Fruit fly (Drosophila melanogaster) whole organism, embryonic: Measurements from ENCODE around the gene CG34454.

Experiments used
- Atf3 ChIP-seq: fragments of 200-800 bp; sonication (Bioruptor generic); optimal IDR thresholded peaks from 3 replicates; lab custom pipeline; 2016; ENCODE audit warnings: missing biosample characterization, missing genetic modification characterization
- CG10321 ChIP-seq: fragments of 200-800 bp; sonication (Bioruptor generic); IDR thresholded peaks from 2 replicates; pipeline ENCODE4 v1.3.6; 2022; ENCODE audit warnings: missing biosample characterization, missing genetic modification characterization
- CG12155 ChIP-seq: fragments of 200-800 bp; sonication (Bioruptor generic); optimal IDR thresholded peaks from 3 replicates; lab custom pipeline; 2016; ENCODE audit warnings: missing biosample characterization, missing genetic modification characterization
- CG12236 ChIP-seq: fragments of 200-800 bp; sonication (Bioruptor generic); optimal IDR thresholded peaks from 2 replicates; lab custom pipeline; 2016; ENCODE audit warnings: missing biosample characterization, missing genetic modification characterization
- CG1233 ChIP-seq: fragments of 200-800 bp; sonication (Bioruptor generic); optimal IDR thresholded peaks from 4 replicates; lab custom pipeline; 2018; ENCODE audit warnings: missing biosample characterization, mild to moderate bottlenecking, missing genetic modification characterization
- CG1529 ChIP-seq: fragments of 200-800 bp; sonication (Bioruptor generic); optimal IDR thresholded peaks from 3 replicates; lab custom pipeline; 2018; ENCODE audit warnings: missing biosample characterization, missing genetic modification characterization
- CG1647 ChIP-seq: fragments of 200-800 bp; sonication (Bioruptor generic); optimal IDR thresholded peaks from 3 replicates; lab custom pipeline; 2016; ENCODE audit warnings: missing biosample characterization, missing genetic modification characterization
- CG16779 ChIP-seq: fragments of 200-800 bp; sonication (Bioruptor generic); IDR thresholded peaks from 2 replicates; pipeline ENCODE4 v1.3.6; 2022; ENCODE audit warnings: missing biosample characterization, missing genetic modification characterization
- CG17568 ChIP-seq: fragments of 200-800 bp; sonication (Bioruptor generic); optimal IDR thresholded peaks from 2 replicates; lab custom pipeline; 2018; ENCODE audit warnings: missing biosample characterization, mild to moderate bottlenecking, missing genetic modification characterization, moderate library complexity
- CG18619 ChIP-seq: fragments of 200-800 bp; sonication (Bioruptor generic); optimal IDR thresholded peaks from 3 replicates; lab custom pipeline; 2017; ENCODE audit warnings: missing biosample characterization, mild to moderate bottlenecking, missing genetic modification characterization
- CG2120 ChIP-seq: fragments of 200-800 bp; sonication (Bioruptor generic); optimal IDR thresholded peaks from 3 replicates; lab custom pipeline; 2016; ENCODE audit warnings: missing biosample characterization, missing genetic modification characterization
- CG4617 ChIP-seq: fragments of 200-800 bp; sonication (Bioruptor generic); optimal IDR thresholded peaks from 3 replicates; lab custom pipeline; 2016; ENCODE audit warnings: missing biosample characterization, missing genetic modification characterization, borderline replicate concordance
- CG6254 ChIP-seq: fragments of 200-800 bp; sonication (Bioruptor generic); optimal IDR thresholded peaks from 3 replicates; lab custom pipeline; 2017; ENCODE audit warnings: mild to moderate bottlenecking, missing biosample characterization, missing genetic modification reagents, missing genetic modification characterization
- CG8765 ChIP-seq: fragments of 200-800 bp; sonication (Bioruptor generic); IDR thresholded peaks from 2 replicates; pipeline ENCODE4 v1.3.6; 2022; ENCODE audit warnings: missing biosample characterization, missing genetic modification characterization
- CG9215 ChIP-seq: fragments of 200-800 bp; sonication (Bioruptor generic); IDR thresholded peaks from 2 replicates; pipeline ENCODE4 v1.3.6; 2022; ENCODE audit warnings: missing biosample characterization, missing genetic modification characterization
- D ChIP-seq, 2 experiments: fragments of 200-800 bp in 1 of 2; fragments of >200 bp in 1 of 2; sonication (Bioruptor generic) in 1 of 2; optimal IDR thresholded peaks; 2 replicates in 1 of 2; 3 replicates in 1 of 2; lab custom pipeline; 2017; ENCODE audit warnings: mild to moderate bottlenecking in 1 of 2, missing biosample characterization in 1 of 2, missing genetic modification characterization in 1 of 2, missing genetic modification reagents in 1 of 2
- Dll ChIP-seq: fragments of 200-800 bp; sonication (Bioruptor generic); IDR thresholded peaks from 4 replicates; pipeline ENCODE4 v1.3.6; 2022; ENCODE audit warnings: missing biosample characterization, missing genetic modification characterization; ENCODE audit not compliant: partially characterized antibody
- Ets65A ChIP-seq: fragments of 200-800 bp; sonication (Bioruptor generic); peaks from one replicate; lab custom pipeline; 2016; ENCODE audit warnings: missing biosample characterization, missing genetic modification characterization
- Gug ChIP-seq: fragments of 200-800 bp; sonication (Bioruptor generic); IDR thresholded peaks from 4 replicates; pipeline ENCODE4 v1.3.6; 2022; ENCODE audit warnings: missing biosample characterization, missing genetic modification characterization
- Hr39 ChIP-seq: fragments of >200 bp; optimal IDR thresholded peaks from 2 replicates; lab custom pipeline; 2017
- Jarid2 ChIP-seq: fragments of 200-800 bp; sonication (Bioruptor generic); optimal IDR thresholded peaks from 3 replicates; lab custom pipeline; 2017; ENCODE audit warnings: mild to moderate bottlenecking, missing biosample characterization, missing genetic modification reagents, missing genetic modification characterization
- MESR4 ChIP-seq: fragments of 200-800 bp; sonication (Bioruptor generic); optimal IDR thresholded peaks from 2 replicates; lab custom pipeline; 2018; ENCODE audit warnings: missing biosample characterization, mild to moderate bottlenecking, missing genetic modification characterization, moderate library complexity
- NFAT ChIP-seq: fragments of 200-800 bp; sonication (Bioruptor generic); IDR thresholded peaks from 2 replicates; pipeline ENCODE4 v1.3.6; 2022; ENCODE audit warnings: missing biosample characterization, missing genetic modification characterization
- NK7.1 ChIP-seq: fragments of 200-800 bp; sonication (Bioruptor generic); optimal IDR thresholded peaks from 3 replicates; lab custom pipeline; 2016; ENCODE audit warnings: missing biosample characterization, missing genetic modification characterization
- Nf-YC ChIP-seq: fragments of 200-800 bp; optimal IDR thresholded peaks from 3 replicates; lab custom pipeline; 2019; ENCODE audit warnings: missing biosample characterization, mild to moderate bottlenecking, missing genetic modification characterization, moderate library complexity
- Rfx ChIP-seq: fragments of 200-800 bp; sonication (Bioruptor generic); IDR thresholded peaks from 2 replicates; pipeline ENCODE4 v1.3.6; 2022; ENCODE audit warnings: missing biosample characterization, missing genetic modification characterization
- Rx ChIP-seq: fragments of 200-800 bp; sonication (Bioruptor generic); IDR thresholded peaks from 2 replicates; pipeline ENCODE4 v1.3.6; 2022; ENCODE audit warnings: missing biosample characterization, missing genetic modification characterization
- Spps ChIP-seq: fragments of 200-800 bp; sonication (Bioruptor generic); optimal IDR thresholded peaks from 2 replicates; lab custom pipeline; 2018; ENCODE audit warnings: missing biosample characterization, mild to moderate bottlenecking, missing genetic modification characterization
- Taf1 ChIP-seq: fragments of 200-800 bp; sonication (Bioruptor generic); IDR thresholded peaks from 2 replicates; pipeline ENCODE4 v1.3.6; 2022; ENCODE audit warnings: missing biosample characterization, missing genetic modification characterization
- al ChIP-seq: fragments of 200-800 bp; sonication (Bioruptor generic); IDR thresholded peaks from 2 replicates; pipeline ENCODE4 v1.3.6; 2022; ENCODE audit warnings: missing biosample characterization, missing genetic modification characterization
- amos ChIP-seq: fragments of 200-800 bp; sonication (Bioruptor generic); IDR thresholded peaks from 2 replicates; pipeline ENCODE4 v1.3.6; 2022; ENCODE audit warnings: missing biosample characterization, missing genetic modification characterization; ENCODE audit not compliant: partially characterized antibody
- bcd ChIP-seq: fragments of 200-800 bp; sonication (Bioruptor generic); optimal IDR thresholded peaks from 2 replicates; lab custom pipeline; 2017; ENCODE audit warnings: missing biosample characterization, mild to moderate bottlenecking, missing genetic modification characterization
- cad ChIP-seq: fragments of >200 bp; optimal IDR thresholded peaks from 2 replicates; lab custom pipeline; 2017; ENCODE audit warnings: missing biosample characterization, missing genetic modification characterization
- caup ChIP-seq: fragments of 200-800 bp; sonication (Bioruptor generic); optimal IDR thresholded peaks from 3 replicates; lab custom pipeline; 2017; ENCODE audit warnings: missing biosample characterization, mild to moderate bottlenecking, missing genetic modification characterization, moderate library complexity; ENCODE audit not compliant: severe bottlenecking
- chm ChIP-seq: fragments of 200-800 bp; sonication (Bioruptor generic); IDR thresholded peaks from 2 replicates; pipeline ENCODE4 v1.3.6; 2022; ENCODE audit warnings: missing biosample characterization, missing genetic modification characterization
- ci ChIP-seq: fragments of 200-800 bp; sonication (Bioruptor generic); IDR thresholded peaks from 3 replicates; pipeline ENCODE4 v1.3.6; 2022; ENCODE audit warnings: missing biosample characterization, missing genetic modification characterization
- fd96Cb ChIP-seq: fragments of 200-800 bp; sonication (Bioruptor generic); optimal IDR thresholded peaks from 2 replicates; lab custom pipeline; 2018; ENCODE audit warnings: missing biosample characterization, mild to moderate bottlenecking, missing genetic modification characterization, moderate library complexity
- gcm2 ChIP-seq: fragments of 200-800 bp; sonication (Bioruptor generic); optimal IDR thresholded peaks from 2 replicates; lab custom pipeline; 2016; ENCODE audit warnings: missing biosample characterization, missing genetic modification characterization
- kay ChIP-seq: fragments of 200-800 bp; sonication (Bioruptor generic); optimal IDR thresholded peaks from 2 replicates; lab custom pipeline; 2016; ENCODE audit warnings: missing biosample characterization, missing genetic modification characterization
- odd ChIP-seq: fragments of 200-800 bp; sonication (Bioruptor generic); optimal IDR thresholded peaks from 2 replicates; lab custom pipeline; 2017; ENCODE audit warnings: missing biosample characterization, mild to moderate bottlenecking, missing genetic modification characterization
- pfk ChIP-seq: fragments of 200-800 bp; sonication (Bioruptor generic); optimal IDR thresholded peaks from 2 replicates; lab custom pipeline; 2018; ENCODE audit warnings: missing biosample characterization, mild to moderate bottlenecking, missing genetic modification characterization, moderate library complexity
- phol ChIP-seq: fragments of 200-800 bp; sonication (Bioruptor generic); optimal IDR thresholded peaks from 3 replicates; lab custom pipeline; 2018; ENCODE audit warnings: missing biosample characterization, mild to moderate bottlenecking, missing genetic modification characterization, moderate library complexity
- prd ChIP-seq, 3 experiments: fragments of >200 bp in 2 of 3; fragments of 200-800 bp in 1 of 3; sonication (Bioruptor generic) in 1 of 3; optimal IDR thresholded peaks in 2 of 3; IDR thresholded peaks in 1 of 3; 2 replicates in 2 of 3; 3 replicates in 1 of 3; pipeline versions ENCODE4 v1.3.6 to Lab custom; 2017 to 2022; ENCODE audit warnings: missing biosample characterization in 1 of 3, missing genetic modification characterization in 1 of 3
- pros ChIP-seq: fragments of 200-800 bp; sonication (Bioruptor generic); optimal IDR thresholded peaks from 3 replicates; lab custom pipeline; 2019; ENCODE audit warnings: missing biosample characterization, mild to moderate bottlenecking, missing genetic modification characterization, moderate library complexity
- schlank ChIP-seq: fragments of 200-800 bp; sonication (Bioruptor generic); optimal IDR thresholded peaks from 2 replicates; lab custom pipeline; 2018; ENCODE audit warnings: missing biosample characterization, mild to moderate bottlenecking, missing genetic modification characterization
- sna ChIP-seq: fragments of 200-800 bp; sonication (Bioruptor generic); IDR thresholded peaks from 2 replicates; pipeline ENCODE4 v1.3.6; 2022; ENCODE audit warnings: missing biosample characterization, missing genetic modification characterization; ENCODE audit not compliant: partially characterized antibody
- stc ChIP-seq: fragments of 200-800 bp; sonication (Bioruptor generic); IDR thresholded peaks from 2 replicates; pipeline ENCODE4 v1.3.6; 2022; ENCODE audit warnings: missing biosample characterization, missing genetic modification characterization
- sug ChIP-seq: fragments of 200-800 bp; optimal IDR thresholded peaks from 2 replicates; lab custom pipeline; 2019; ENCODE audit warnings: missing biosample characterization, mild to moderate bottlenecking, missing genetic modification characterization, moderate library complexity
- usp ChIP-seq: fragments of >200 bp; optimal IDR thresholded peaks from 2 replicates; lab custom pipeline; 2017; ENCODE audit warnings: missing biosample characterization, missing genetic modification characterization
- yki ChIP-seq: fragments of >200 bp; optimal IDR thresholded peaks from 3 replicates; lab custom pipeline; 2018

Gene CG34454

dm6 chr3L:205723-206284, 26.3 kb downstream of the CG34454 start, which contains the start of the genes Gk1 and CG13876 (continued):
- TF ChIP-seq amos (no peak), NFAT (GFP tag; lab: Robert Waterston, UW) (peak; percentile 79), yki (no peak), gcm2 (GFP tag; lab: Kevin White, UChicago) (no peak), D (optimal IDR thresholded peaks at IDR 0.05; lab: Kevin White, UChicago) (no peak), D (GFP tag; optimal IDR thresholded peaks at IDR 0.05; lab: Kevin White, UChicago) (peak; percentile 84), al (GFP tag; lab: Robert Waterston, UW) (peak; percentile 89), sna (GFP tag; lab: Robert Waterston, UW) (no peak), Nf-YC (tag; lab: Kevin White, UChicago) (peak; percentile 90), CG1529 (GFP tag; lab: Kevin White, UChicago) (no peak), prd (optimal IDR thresholded peaks at IDR 0.05; lab: Kevin White, UChicago) (no peak), prd (GFP tag; IDR thresholded peaks at IDR 0.05; lab: Robert Waterston, UW) (peak; percentile 93), CG1233 (GFP tag; lab: Kevin White, UChicago) (peak; percentile 94), phol (tag; lab: Kevin White, UChicago) (peak; percentile 96), caup (GFP tag; lab: Kevin White, UChicago) (peak; percentile 95), pros (peak; percentile 67), CG16779 (GFP tag; lab: Robert Waterston, UW) (peak; percentile 83), schlank (tag; lab: Kevin White, UChicago) (peak; percentile 90), odd (peak; percentile 93), bcd (GFP tag; lab: Kevin White, UChicago) (peak; percentile 94), Gug (peak; percentile 57; the same call in 2 of the 4 replicates), sug (tag; lab: Kevin White, UChicago) (peak; percentile 96), Spps (peak; percentile 91), CG8765 (GFP tag; lab: Robert Waterston, UW) (peak; percentile 75; the same call in 1 of the 2 replicates), chm (GFP tag; lab: Robert Waterston, UW) (peak; percentile 96), stc (peak; percentile 96), CG4617 (GFP tag; lab: Kevin White, UChicago) (peak; percentile 70), CG1647 (peak; percentile 22), CG12236 (GFP tag; lab: Kevin White, UChicago) (no peak), Rx (GFP tag; lab: Robert Waterston, UW) (peak; percentile 86), CG2120 (peak; percentile 91), Jarid2 (GFP tag; lab: Kevin White, UChicago) (no peak), ci (GFP tag; lab: Robert Waterston, UW) (peak; percentile 97), MESR4 (GFP tag; lab: Kevin White, UChicago) (peak; percentile 48), Ets65A (peak; percentile 92), CG18619 (peak; percentile 94), CG12155 (GFP tag; lab: Kevin White, UChicago) (peak; percentile 92), CG9215 (GFP tag; lab: Robert Waterston, UW) (peak; percentile 81), NK7.1 (GFP tag; lab: Kevin White, UChicago) (no peak), Taf1 (GFP tag; lab: Robert Waterston, UW) (peak; percentile 86), CG10321 (GFP tag; lab: Robert Waterston, UW) (peak; percentile 65), fd96Cb (peak; percentile 92), Dll (GFP tag; lab: Robert Waterston, UW) (no peak), cad (no peak), Hr39 (no peak), CG17568 (no peak), kay (GFP tag; lab: Kevin White, UChicago) (peak; percentile 86), Atf3 (no peak), CG6254 (GFP tag; lab: Kevin White, UChicago) (peak; percentile 88), pfk (GFP tag; lab: Kevin White, UChicago) (peak; percentile 66), Rfx (peak; percentile 95), usp (GFP tag; lab: Kevin White, UChicago) (no peak)
